Fruit fly (Drosophila melanogaster): ENCODE data around the gene Cpr100A.

DNA sequence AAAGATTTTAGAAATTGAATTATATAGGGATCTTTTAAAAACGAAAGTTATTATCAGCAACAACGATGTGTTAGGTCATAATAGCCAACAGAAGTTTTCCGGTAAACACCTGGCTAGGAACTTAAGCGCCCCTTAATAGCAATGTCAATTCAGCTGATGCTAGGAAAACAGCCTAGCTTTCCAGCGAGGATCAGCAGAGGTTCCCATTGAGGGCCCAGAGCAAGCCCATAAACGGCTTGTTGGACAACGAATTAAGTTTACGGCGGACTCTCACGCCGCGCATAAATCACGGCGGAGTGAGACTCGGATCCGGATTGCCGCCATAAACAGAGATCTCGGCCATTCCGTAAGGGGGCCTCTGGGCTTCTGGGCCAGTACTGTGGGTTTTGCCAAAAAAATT is 46.4 kb downstream of the Cpr100A start:
- TF ChIP-seq CG6272 (GFP tag; IDR thresholded peaks at IDR 0.05) (no peak), Oaz (GFP tag; IDR thresholded peaks at IDR 0.05) (no peak), slbo (GFP tag; IDR thresholded peaks at IDR 0.05) (no peak), bigmax (GFP tag; optimal IDR thresholded peaks at IDR 0.05) (no peak), Hr3 (GFP tag; optimal IDR thresholded peaks at IDR 0.05) (no peak), z (GFP tag; IDR thresholded peaks at IDR 0.05) (no peak), Bgb (GFP tag; IDR thresholded peaks at IDR 0.05; ENCODE audit: partially characterized antibody) (no peak), HLH3B (GFP tag; IDR thresholded peaks at IDR 0.05) (no peak), tup (GFP tag; optimal IDR thresholded peaks at IDR 0.05) (no peak), CG14441 (GFP tag; IDR thresholded peaks at IDR 0.05) (no peak), btn (GFP tag; optimal IDR thresholded peaks at IDR 0.05) (no peak), Ptx1 (GFP tag; IDR thresholded peaks at IDR 0.05) (0 out of 2 replicates have a peak, but pooled peaks have one; percentile 16), NC2α (GFP tag; optimal IDR thresholded peaks at IDR 0.05) (no peak), Asciz (GFP tag; optimal IDR thresholded peaks at IDR 0.05) (no peak)
